Worm (Caenorhabditis elegans) whole organism, late embryonic: Measurements from ENCODE around the gene F32H5.3.

Source experiments
- C38D4.7 ChIP-seq: fragments of 200-800 bp; sonication (Bioruptor generic); optimal IDR thresholded peaks from 2 replicates; lab custom pipeline; 2018; ENCODE audit warnings: mild to moderate bottlenecking, missing genetic modification characterization, moderate library complexity, missing compliant biosample characterization
- F13H6.1 ChIP-seq: sonication (generic microtip); optimal IDR thresholded peaks from 2 replicates; lab custom pipeline; 2016; ENCODE audit warnings: missing genetic modification characterization, missing compliant biosample characterization
- K02D7.2 ChIP-seq: sonication (generic microtip); optimal IDR thresholded peaks from 2 replicates; lab custom pipeline; 2017; ENCODE audit warnings: mild to moderate bottlenecking, missing genetic modification characterization, missing compliant biosample characterization
- T23F11.4 ChIP-seq: fragments of 200-800 bp; sonication (Bioruptor generic); optimal IDR thresholded peaks from 2 replicates; lab custom pipeline; 2018; ENCODE audit warnings: mild to moderate bottlenecking, missing genetic modification characterization, missing compliant biosample characterization
- Y22D7AL.16 ChIP-seq: sonication (generic microtip); optimal IDR thresholded peaks from 2 replicates; lab custom pipeline; 2016; ENCODE audit warnings: missing genetic modification characterization, missing compliant biosample characterization
- ahr-1 ChIP-seq: sonication (generic microtip); optimal IDR thresholded peaks from 2 replicates; lab custom pipeline; 2016; ENCODE audit warnings: missing genetic modification characterization, missing compliant biosample characterization
- ama-1 ChIP-seq: fragments of 150-350 bp; optimal IDR thresholded peaks from 2 replicates; lab custom pipeline; 2014
- ceh-14 ChIP-seq: sonication (generic microtip); optimal IDR thresholded peaks from 2 replicates; lab custom pipeline; 2016; ENCODE audit warnings: missing genotype, missing genetic modification characterization, missing compliant biosample characterization
- ceh-22 ChIP-seq: sonication (generic microtip); optimal IDR thresholded peaks from 2 replicates; lab custom pipeline; 2017; ENCODE audit warnings: missing biosample characterization, missing genetic modification characterization
- ceh-24 ChIP-seq: sonication (generic microtip); optimal IDR thresholded peaks from 2 replicates; lab custom pipeline; 2016; ENCODE audit warnings: mild to moderate bottlenecking, missing genetic modification characterization, missing compliant biosample characterization
- ceh-30 ChIP-seq: fragments of 150-350 bp; optimal IDR thresholded peaks from 2 replicates; lab custom pipeline; 2014; ENCODE audit warnings: missing biosample characterization, missing genetic modification characterization
- ceh-48 ChIP-seq: sonication (generic microtip); optimal IDR thresholded peaks from 2 replicates; lab custom pipeline; 2016; ENCODE audit warnings: missing genetic modification characterization, inconsistent platforms, missing compliant biosample characterization
- dve-1 ChIP-seq: sonication (generic microtip); optimal IDR thresholded peaks from 2 replicates; lab custom pipeline; 2017; ENCODE audit warnings: antibody characterized with exemption, mild to moderate bottlenecking, missing genetic modification characterization, missing compliant biosample characterization
- elt-2 ChIP-seq: sonication (generic microtip); optimal IDR thresholded peaks from 2 replicates; lab custom pipeline; 2016; ENCODE audit warnings: missing genetic modification reagents, missing genetic modification characterization, missing compliant biosample characterization
- ets-4 ChIP-seq: sonication (generic microtip); optimal IDR thresholded peaks from 2 replicates; lab custom pipeline; 2016; ENCODE audit warnings: missing genetic modification characterization, missing compliant biosample characterization
- fax-1 ChIP-seq: sonication (generic microtip); optimal IDR thresholded peaks from 2 replicates; lab custom pipeline; 2016; ENCODE audit warnings: missing genotype, missing genetic modification characterization, missing compliant biosample characterization
- fkh-10 ChIP-seq: fragments of 150-350 bp; optimal IDR thresholded peaks from 2 replicates; lab custom pipeline; 2014; ENCODE audit warnings: missing biosample characterization, missing genetic modification reagents, missing genetic modification characterization
- gmeb-2 ChIP-seq: sonication (generic microtip); optimal IDR thresholded peaks from 2 replicates; lab custom pipeline; 2016; ENCODE audit warnings: missing genetic modification characterization, inconsistent platforms, missing compliant biosample characterization
- hlh-15 ChIP-seq: sonication (generic microtip); optimal IDR thresholded peaks from 2 replicates; lab custom pipeline; 2016; ENCODE audit warnings: missing genetic modification characterization, missing compliant biosample characterization
- hlh-30 ChIP-seq: sonication (generic microtip); optimal IDR thresholded peaks from 2 replicates; lab custom pipeline; 2017; ENCODE audit warnings: antibody characterized with exemption, missing genetic modification characterization, missing compliant biosample characterization; ENCODE audit not compliant: insufficient read depth
- hlh-8 ChIP-seq: sonication (generic microtip); optimal IDR thresholded peaks from 2 replicates; lab custom pipeline; 2016; ENCODE audit warnings: missing genotype, missing genetic modification characterization, missing compliant biosample characterization
- lim-6 ChIP-seq: sonication (generic microtip); optimal IDR thresholded peaks from 2 replicates; lab custom pipeline; 2016; ENCODE audit warnings: missing genetic modification characterization, missing compliant biosample characterization
- lin-11 ChIP-seq: fragments of 200-800 bp; sonication (Bioruptor generic); optimal IDR thresholded peaks from 2 replicates; lab custom pipeline; 2018; ENCODE audit warnings: mild to moderate bottlenecking, missing genetic modification characterization, missing compliant biosample characterization
- madf-2 ChIP-seq: sonication (generic microtip); optimal IDR thresholded peaks from 2 replicates; lab custom pipeline; 2017; ENCODE audit warnings: missing genetic modification characterization, missing compliant biosample characterization
- nfya-1 ChIP-seq: sonication (generic microtip); optimal IDR thresholded peaks from 2 replicates; lab custom pipeline; 2017; ENCODE audit warnings: missing genetic modification characterization, mild to moderate bottlenecking, missing compliant biosample characterization, antibody characterized with exemption, moderate library complexity
- nhr-11 ChIP-seq: fragments of 150-350 bp; optimal IDR thresholded peaks from 2 replicates; lab custom pipeline; 2014; ENCODE audit warnings: missing biosample characterization, missing genetic modification characterization
- odd-2 ChIP-seq: sonication (generic microtip); optimal IDR thresholded peaks from 2 replicates; lab custom pipeline; 2017; ENCODE audit warnings: antibody characterized with exemption, mild to moderate bottlenecking, missing genetic modification characterization, missing compliant biosample characterization
- ref-2 ChIP-seq: sonication (generic microtip); optimal IDR thresholded peaks from 2 replicates; lab custom pipeline; 2016; ENCODE audit warnings: missing genetic modification characterization, missing compliant biosample characterization
- sdc-2 ChIP-seq: sonication (generic microtip); optimal IDR thresholded peaks from 2 replicates; lab custom pipeline; 2016; ENCODE audit warnings: missing genotype, missing genetic modification characterization, missing compliant biosample characterization
- sox-4 ChIP-seq: sonication (generic microtip); optimal IDR thresholded peaks from 2 replicates; lab custom pipeline; 2017; ENCODE audit warnings: mild to moderate bottlenecking, missing genetic modification characterization, inconsistent platforms, missing compliant biosample characterization
- syd-9 ChIP-seq: sonication (generic microtip); optimal IDR thresholded peaks from 2 replicates; lab custom pipeline; 2016; ENCODE audit warnings: mild to moderate bottlenecking, missing genetic modification characterization, moderate library complexity, missing compliant biosample characterization
- tbx-2 ChIP-seq: sonication (generic microtip); optimal IDR thresholded peaks from 2 replicates; lab custom pipeline; 2016; ENCODE audit warnings: missing genetic modification characterization, missing compliant biosample characterization
- tbx-7 ChIP-seq: sonication (generic microtip); optimal IDR thresholded peaks from 2 replicates; lab custom pipeline; 2016; ENCODE audit warnings: missing genotype, missing genetic modification characterization, missing compliant biosample characterization
- unc-3 ChIP-seq, 2 experiments: fragments of 200-800 bp in 1 of 2; sonication (Bioruptor generic) in 1 of 2; sonication (generic microtip) in 1 of 2; conservative IDR thresholded peaks in 1 of 2; optimal IDR thresholded peaks in 1 of 2; 2 replicates each; pipeline versions ENCODE4 v1.3.6 to Lab custom; 2016 to 2022; ENCODE audit warnings: missing compliant biosample characterization in 2 of 2, missing genetic modification characterization in 2 of 2, missing genetic modification reagents in 1 of 2
- unc-55 ChIP-seq: sonication (generic microtip); optimal IDR thresholded peaks from 2 replicates; lab custom pipeline; 2017; ENCODE audit warnings: missing biosample characterization, missing genetic modification reagents, missing genetic modification characterization
- unc-86 ChIP-seq: sonication (generic microtip); optimal IDR thresholded peaks from 2 replicates; lab custom pipeline; 2016; ENCODE audit warnings: missing genetic modification characterization, missing compliant biosample characterization

Gene F32H5.3

ce11 chrV:13385798-13386197 is 26.7 kb downstream of the F32H5.3 start, which contains the start of gene gcy-34:
TSS of gene gcy-34 (minus strand) at chrV:13385898.
- TF ChIP-seq T23F11.4 (GFP tag; lab: Kevin White, UChicago) = no peak
- no peak for TF ChIP-seq tbx-2 (tag; lab: Kevin White, UChicago)

- no peak for TF ChIP-seq fkh-10
- peak; percentile 10 for TF ChIP-seq ama-1
- TF ChIP-seq tbx-7 (tag; lab: Kevin White, UChicago) = no peak
Measured at ce11 chrV:13387472-13387871, 28.3 kb downstream of the F32H5.3 start.

DNA sequence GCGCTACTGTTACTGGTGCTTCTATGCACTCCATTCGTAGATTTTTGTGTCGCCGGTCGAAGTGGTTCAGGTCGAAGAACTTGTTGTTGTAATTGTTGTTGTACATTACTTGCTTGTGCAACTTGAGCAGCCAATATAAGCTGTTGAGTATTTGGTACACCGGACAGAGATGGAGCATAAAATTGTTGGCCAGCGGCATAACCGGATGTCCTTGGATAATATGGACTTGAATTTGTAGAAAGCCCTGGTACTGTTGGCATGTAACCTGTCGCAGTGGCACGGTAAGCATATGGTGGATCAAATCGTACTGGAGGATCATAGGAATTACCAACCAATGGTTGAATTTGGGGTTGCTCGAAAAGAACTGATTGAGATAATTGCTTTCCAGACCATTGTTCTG is 29.8 kb downstream of the F32H5.3 start:
- TF ChIP-seq gmeb-2 (no peak), tbx-2 (tag; lab: Kevin White, UChicago) (no peak), odd-2 (no peak), F13H6.1 (tag; lab: Kevin White, UChicago) (no peak), unc-86 (tag; lab: Kevin White, UChicago) (no peak), unc-55 (no peak), ceh-48 (tag; lab: Kevin White, UChicago) (no peak), dve-1 (tag; lab: Kevin White, UChicago) (no peak), ceh-24 (tag; lab: Kevin White, UChicago) (no peak), ets-4 (tag; lab: Kevin White, UChicago) (no peak), syd-9 (tag; lab: Kevin White, UChicago) (no peak), C38D4.7 (no peak), hlh-30 (tag; lab: Kevin White, UChicago) (no peak), hlh-15 (tag; lab: Kevin White, UChicago) (no peak), ceh-30 (tag; lab: Kevin White, UChicago) (no peak), ahr-1 (tag; lab: Kevin White, UChicago) (no peak), ref-2 (tag; lab: Kevin White, UChicago) (no peak), Y22D7AL.16 (no peak), ceh-22 (no peak), K02D7.2 (tag; lab: Kevin White, UChicago) (no peak)

ce11 chrV:13389454-13389853 is 30.3 kb downstream of the F32H5.3 start:
- TF ChIP-seq fax-1 (no peak), syd-9 (tag; lab: Kevin White, UChicago) (no peak), unc-3 (GFP tag; conservative IDR thresholded peaks at IDR 0.05; lab: Robert Waterston, UW) (no peak), unc-3 (tag; optimal IDR thresholded peaks at IDR 0.05; lab: Kevin White, UChicago) (no peak), sox-4 (no peak), elt-2 (tag; lab: Kevin White, UChicago) (no peak), lim-6 (tag; lab: Kevin White, UChicago) (no peak), sdc-2 (tag; lab: Kevin White, UChicago) (no peak), hlh-15 (tag; lab: Kevin White, UChicago) (no peak), ceh-14 (tag; lab: Kevin White, UChicago) (no peak), lin-11 (tag; lab: Kevin White, UChicago) (no peak)
- TF ChIP-seq, all 69 proteins: peak for 0

DNA sequence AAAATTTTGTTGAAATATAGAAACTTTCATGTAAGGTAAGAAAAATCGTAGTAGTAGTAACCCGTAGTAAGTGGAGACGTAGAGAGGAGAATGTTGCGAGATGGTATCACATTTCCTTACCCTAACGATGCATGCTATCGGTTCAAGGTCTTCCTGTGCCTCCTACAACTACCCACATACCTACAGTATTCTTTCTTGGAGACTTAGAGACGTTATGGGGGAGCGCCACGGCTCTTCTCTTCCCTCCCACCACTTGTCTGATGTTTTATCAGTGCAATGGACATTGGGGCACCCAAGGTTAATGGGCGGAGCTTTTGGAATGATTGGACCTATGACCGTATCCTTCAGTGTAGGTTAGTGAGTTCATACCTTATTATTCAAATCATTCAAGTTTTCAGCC is 31.8 kb downstream of the F32H5.3 start:
- no peak for TF ChIP-seq fkh-10
- no peak for TF ChIP-seq madf-2
- no peak for TF ChIP-seq hlh-30 (tag; lab: Kevin White, UChicago)
- TF ChIP-seq ceh-14 (tag; lab: Kevin White, UChicago) = no peak
- no peak for TF ChIP-seq ets-4 (tag; lab: Kevin White, UChicago)
- TF ChIP-seq nfya-1 = peak; percentile 22
- no peak for TF ChIP-seq nhr-11 (tag; lab: Kevin White, UChicago)
- no peak for TF ChIP-seq hlh-8 (tag; lab: Kevin White, UChicago)
- no peak for TF ChIP-seq ahr-1 (tag; lab: Kevin White, UChicago)
- TF ChIP-seq, all 69 proteins: peak for 1
